Fruit fly (Drosophila melanogaster): Measurements from ENCODE around the gene PpD3.

The PpD3 gene

dm6 chr3R:9759360-9760191, 11.9 kb downstream of the PpD3 start, which contains the start of gene Mpi (continued):
- TF ChIP-seq pita (GFP tag; optimal IDR thresholded peaks at IDR 0.05) (no peak), stwl (tag; optimal IDR thresholded peaks at IDR 0.05) (peak; percentile 41), CG6813 (GFP tag; optimal IDR thresholded peaks at IDR 0.05) (no peak), gcm (GFP tag; optimal IDR thresholded peaks at IDR 0.05) (no peak), HHEX (GFP tag; optimal IDR thresholded peaks at IDR 0.05) (no peak), CG9437 (GFP tag; optimal IDR thresholded peaks at IDR 0.05) (no peak), Rfx (GFP tag; IDR thresholded peaks at IDR 0.05) (peak; percentile 43), Bteb2 (GFP tag; optimal IDR thresholded peaks at IDR 0.05) (no peak), CG13424 (tag; optimal IDR thresholded peaks at IDR 0.05) (peak; percentile 49), luna (GFP tag; optimal IDR thresholded peaks at IDR 0.05) (no peak), Abd-B (GFP tag; optimal IDR thresholded peaks at IDR 0.05) (no peak), CG32772 (GFP tag; IDR thresholded peaks at IDR 0.05) (no peak), croc (GFP tag; conservative IDR thresholded peaks at IDR 0.05) (no peak), CG6175 (GFP tag; IDR thresholded peaks at IDR 0.05) (no peak), stc (GFP tag; IDR thresholded peaks at IDR 0.05) (no peak), Hsf (GFP tag; optimal IDR thresholded peaks at IDR 0.05) (peak; percentile 13), CG42726 (GFP tag; IDR thresholded peaks at IDR 0.05; ENCODE audit: partially characterized antibody) (no peak), CG14050 (GFP tag; IDR thresholded peaks at IDR 0.05) (no peak), usp (GFP tag; optimal IDR thresholded peaks at IDR 0.05) (no peak), CG43689 (GFP tag; IDR thresholded peaks at IDR 0.05) (no peak), cas (GFP tag; IDR thresholded peaks at IDR 0.05) (no peak), tin (GFP tag; optimal IDR thresholded peaks at IDR 0.05) (no peak), ATbp (GFP tag; optimal IDR thresholded peaks at IDR 0.05) (no peak), CG4360 (GFP tag; IDR thresholded peaks at IDR 0.05) (no peak), CG4328 (GFP tag; optimal IDR thresholded peaks at IDR 0.05) (no peak), hbn (GFP tag; IDR thresholded peaks at IDR 0.05; ENCODE audit: partially characterized antibody) (peak; percentile 43; the same call in 1 of the 2 replicates), Ets65A (GFP tag) (no peak), CG14014 (GFP tag; IDR thresholded peaks at IDR 0.05) (0 out of 2 replicates have a peak, but pooled peaks have one; percentile 22), Bdp1 (GFP tag; optimal IDR thresholded peaks at IDR 0.05) (no peak), CG17829 (tag; optimal IDR thresholded peaks at IDR 0.05) (peak; percentile 50), pros (GFP tag; optimal IDR thresholded peaks at IDR 0.05) (no peak), bsh (GFP tag; optimal IDR thresholded peaks at IDR 0.05) (peak in 1 of 2 experiments; percentile 42), run (tag; optimal IDR thresholded peaks at IDR 0.05) (no peak), cato (GFP tag; optimal IDR thresholded peaks at IDR 0.05; ENCODE audit: borderline replicate concordance) (no peak), CG1529 (GFP tag; optimal IDR thresholded peaks at IDR 0.05) (no peak), CG18476 (GFP tag; optimal IDR thresholded peaks at IDR 0.05) (no peak), CG4424 (GFP tag; optimal IDR thresholded peaks at IDR 0.05) (peak; percentile 27), ash1 (GFP tag; optimal IDR thresholded peaks at IDR 0.05) (no peak), her (GFP tag; optimal IDR thresholded peaks at IDR 0.05) (no peak), dysf (GFP tag; IDR thresholded peaks at IDR 0.05) (peak; percentile 17; the same call in 1 of the 3 replicates), wek (GFP tag; optimal IDR thresholded peaks at IDR 0.05) (peak; percentile 12), Dip3 (GFP tag; optimal IDR thresholded peaks at IDR 0.05) (no peak), Hr78 (GFP tag; optimal IDR thresholded peaks at IDR 0.05) (peak in 1 of 2 experiments; percentile 84), CG32532 (GFP tag; IDR thresholded peaks at IDR 0.05) (peak; percentile 42), gfzf (GFP tag; optimal IDR thresholded peaks at IDR 0.05) (peak; percentile 39), Mes4 (GFP tag; optimal IDR thresholded peaks at IDR 0.05) (no peak), CG11504 (tag; optimal IDR thresholded peaks at IDR 0.05) (no peak), NFAT (GFP tag; IDR thresholded peaks at IDR 0.05) (0 out of 2 replicates have a peak, but pooled peaks have one; percentile 10), CG10959 (GFP tag; IDR thresholded peaks at IDR 0.05) (no peak)

Data from whole organism, embryonic.